Worm (Caenorhabditis elegans) whole organism, L1 larva: ENCODE measurements around the gene K10B3.1.

Experiments used
- C04F5.9 ChIP-seq: sonication (generic microtip); optimal IDR thresholded peaks from 2 replicates; lab custom pipeline; 2016; ENCODE audit warnings: missing genetic modification characterization, missing compliant biosample characterization
- alr-1 ChIP-seq: fragments of 200-800 bp; sonication (Bioruptor generic); optimal IDR thresholded peaks from 2 replicates; lab custom pipeline; 2018; ENCODE audit warnings: borderline replicate concordance, mild to moderate bottlenecking, missing genetic modification characterization, missing compliant biosample characterization
- ama-1 ChIP-seq: fragments of 150-350 bp; optimal IDR thresholded peaks from 2 replicates; lab custom pipeline; 2014
- ceh-63 ChIP-seq: fragments of 200-800 bp; sonication (Bioruptor generic); optimal IDR thresholded peaks from 2 replicates; lab custom pipeline; 2018; ENCODE audit warnings: mild to moderate bottlenecking, missing genetic modification characterization, missing compliant biosample characterization
- ceh-8 ChIP-seq: fragments of 200-800 bp; sonication (Bioruptor generic); optimal IDR thresholded peaks from 2 replicates; lab custom pipeline; 2018; ENCODE audit warnings: mild to moderate bottlenecking, missing genetic modification characterization, moderate library complexity, missing compliant biosample characterization
- ceh-82 ChIP-seq, 3 experiments: fragments of 150-350 bp in 1 of 3; sonication (generic microtip) in 2 of 3; optimal IDR thresholded peaks; 2 replicates each; lab custom pipeline; 2014 to 2017; ENCODE audit warnings: missing biosample characterization in 3 of 3, missing genetic modification characterization in 3 of 3
- ceh-88 ChIP-seq: fragments of 200-800 bp; sonication (Bioruptor generic); IDR thresholded peaks from 2 replicates; pipeline ENCODE4 v1.3.6; 2022; ENCODE audit warnings: missing genetic modification characterization, missing compliant biosample characterization
- ceh-90 ChIP-seq: sonication (generic microtip); optimal IDR thresholded peaks from 2 replicates; lab custom pipeline; 2016; ENCODE audit warnings: missing genetic modification characterization, missing compliant biosample characterization
- dpl-1 ChIP-seq, 3 experiments: fragments of 150-350 bp in 2 of 3; sonication (generic microtip) in 1 of 3; optimal IDR thresholded peaks; 2 replicates each; lab custom pipeline; 2014 to 2017; ENCODE audit warnings: missing biosample characterization in 3 of 3, missing genetic modification characterization in 3 of 3, missing genetic modification reagents in 3 of 3
- dsc-1 ChIP-seq: sonication (generic microtip); optimal IDR thresholded peaks from 2 replicates; lab custom pipeline; 2016; ENCODE audit warnings: mild to moderate bottlenecking, missing genetic modification characterization, missing compliant biosample characterization
- efl-1 ChIP-seq, 4 experiments: fragments of 150-350 bp; optimal IDR thresholded peaks in 3 of 4; peaks in 1 of 4; 1 replicate in 1 of 4; 2 replicates in 3 of 4; lab custom pipeline; 2014; ENCODE audit warnings: missing biosample characterization in 2 of 4, missing genetic modification characterization in 2 of 4, missing genetic modification reagents in 2 of 4
- efl-3 ChIP-seq: fragments of 200-800 bp; sonication (Bioruptor generic); optimal IDR thresholded peaks from 2 replicates; lab custom pipeline; 2018; ENCODE audit warnings: mild to moderate bottlenecking, missing genetic modification characterization, missing compliant biosample characterization
- egl-13 ChIP-seq: sonication (generic microtip); optimal IDR thresholded peaks from 2 replicates; lab custom pipeline; 2016; ENCODE audit warnings: missing genotype, missing genetic modification reagents, missing genetic modification characterization, missing compliant biosample characterization
- elt-2 ChIP-seq: sonication (generic microtip); optimal IDR thresholded peaks from 2 replicates; lab custom pipeline; 2016; ENCODE audit warnings: missing genetic modification characterization, mild to moderate bottlenecking, inconsistent platforms, missing compliant biosample characterization, missing genetic modification reagents
- elt-3 ChIP-seq, 6 experiments: fragments of 150-350 bp in 1 of 6; sonication (generic microtip); optimal IDR thresholded peaks; 2 replicates each; lab custom pipeline; 2017 to 2018; ENCODE audit warnings: missing biosample characterization in 6 of 6, missing genetic modification characterization in 6 of 6, inconsistent platforms in 1 of 6
- fkh-10 ChIP-seq: sonication (generic microtip); optimal IDR thresholded peaks from 2 replicates; lab custom pipeline; 2017; ENCODE audit warnings: missing biosample characterization, missing genetic modification reagents, missing genetic modification characterization
- fkh-4 ChIP-seq: sonication (generic microtip); optimal IDR thresholded peaks from 2 replicates; lab custom pipeline; 2016; ENCODE audit warnings: missing compliant biosample characterization, missing genetic modification characterization, borderline replicate concordance
- grh-1 ChIP-seq: fragments of 200-800 bp; sonication (Bioruptor generic); IDR thresholded peaks from 2 replicates; pipeline ENCODE4 v1.3.6; 2022; ENCODE audit warnings: missing genetic modification reagents, missing genetic modification characterization, missing compliant biosample characterization
- hlh-17 ChIP-seq: fragments of 200-800 bp; sonication (Bioruptor generic); optimal IDR thresholded peaks from 2 replicates; lab custom pipeline; 2018; ENCODE audit warnings: missing genetic modification characterization, mild to moderate bottlenecking, missing compliant biosample characterization, moderate library complexity, borderline replicate concordance
- hpl-2 ChIP-seq: fragments of 150-350 bp; optimal IDR thresholded peaks from 2 replicates; lab custom pipeline; 2014; ENCODE audit warnings: missing biosample characterization, missing genetic modification reagents, missing genetic modification characterization
- irx-1 ChIP-seq: sonication (generic microtip); optimal IDR thresholded peaks from 2 replicates; lab custom pipeline; 2016; ENCODE audit warnings: missing genetic modification characterization, missing compliant biosample characterization
- lin-13 ChIP-seq: fragments of 150-350 bp; optimal IDR thresholded peaks from 2 replicates; lab custom pipeline; 2014; ENCODE audit warnings: missing biosample characterization, missing genetic modification reagents, missing genetic modification characterization
- lin-15B ChIP-seq: fragments of 150-350 bp; sonication (generic microtip); optimal IDR thresholded peaks from 3 replicates; lab custom pipeline; 2014; ENCODE audit warnings: missing biosample characterization, missing genetic modification characterization
- lin-35 ChIP-seq, 2 experiments: fragments of 150-350 bp; optimal IDR thresholded peaks; 2 replicates each; lab custom pipeline; 2014; ENCODE audit warnings: missing biosample characterization in 2 of 2, missing genetic modification characterization in 2 of 2, missing genetic modification reagents in 2 of 2
- lir-3 ChIP-seq: sonication (generic microtip); optimal IDR thresholded peaks from 2 replicates; lab custom pipeline; 2016; ENCODE audit warnings: mild to moderate bottlenecking, missing genetic modification characterization, moderate library complexity, missing compliant biosample characterization; ENCODE audit not compliant: poor library complexity
- mef-2 ChIP-seq: fragments of 150-350 bp; optimal IDR thresholded peaks from 2 replicates; lab custom pipeline; 2014; ENCODE audit warnings: missing biosample characterization, missing genetic modification characterization
- nhr-11 ChIP-seq: fragments of 150-350 bp; optimal IDR thresholded peaks from 2 replicates; lab custom pipeline; 2014; ENCODE audit warnings: missing biosample characterization, missing genetic modification characterization
- nhr-12 ChIP-seq: sonication (generic microtip); optimal IDR thresholded peaks from 2 replicates; lab custom pipeline; 2017; ENCODE audit warnings: missing biosample characterization, missing genetic modification characterization
- nhr-19 ChIP-seq: fragments of 200-800 bp; sonication (Bioruptor generic); conservative IDR thresholded peaks from 2 replicates; pipeline ENCODE4 v1.3.6; 2022; ENCODE audit warnings: missing genetic modification characterization, missing compliant biosample characterization
- nhr-237 ChIP-seq: fragments of 150-350 bp; optimal IDR thresholded peaks from 2 replicates; lab custom pipeline; 2014; ENCODE audit warnings: missing biosample characterization, missing genetic modification characterization
- nhr-47 ChIP-seq: sonication (generic microtip); optimal IDR thresholded peaks from 2 replicates; lab custom pipeline; 2016; ENCODE audit warnings: mild to moderate bottlenecking, missing genetic modification characterization, moderate library complexity, missing compliant biosample characterization
- nhr-76 ChIP-seq: sonication (generic microtip); optimal IDR thresholded peaks from 2 replicates; lab custom pipeline; 2017; ENCODE audit warnings: missing biosample characterization, missing genetic modification characterization
- nhr-84 ChIP-seq: sonication (generic microtip); optimal IDR thresholded peaks from 2 replicates; lab custom pipeline; 2017; ENCODE audit warnings: missing biosample characterization, missing genetic modification characterization
- nhr-85 ChIP-seq: sonication (generic microtip); peaks from one replicate; lab custom pipeline; 2016; ENCODE audit warnings: missing genetic modification characterization, inconsistent platforms, missing compliant biosample characterization
- pag-3 ChIP-seq: sonication (generic microtip); optimal IDR thresholded peaks from 2 replicates; lab custom pipeline; 2017; ENCODE audit warnings: missing genetic modification characterization, mild to moderate bottlenecking, missing compliant biosample characterization, antibody characterized with exemption, borderline replicate concordance; ENCODE audit not compliant: insufficient read depth
- pax-3 ChIP-seq: fragments of 200-800 bp; sonication (Bioruptor generic); optimal IDR thresholded peaks from 2 replicates; lab custom pipeline; 2018; ENCODE audit warnings: mild to moderate bottlenecking, missing genetic modification characterization, moderate library complexity, missing compliant biosample characterization
- rnt-1 ChIP-seq: sonication (generic microtip); optimal IDR thresholded peaks from 2 replicates; lab custom pipeline; 2016; ENCODE audit warnings: mild to moderate bottlenecking, missing genetic modification characterization, moderate library complexity, missing compliant biosample characterization
- skn-1 ChIP-seq: fragments of 150-350 bp; optimal IDR thresholded peaks from 2 replicates; lab custom pipeline; 2014; ENCODE audit warnings: missing biosample characterization, missing genetic modification characterization
- snu-23 ChIP-seq: sonication (generic microtip); optimal IDR thresholded peaks from 2 replicates; lab custom pipeline; 2016; ENCODE audit warnings: missing genetic modification characterization, missing compliant biosample characterization
- sptf-1 ChIP-seq: fragments of 150-350 bp; optimal IDR thresholded peaks from 2 replicates; lab custom pipeline; 2014; ENCODE audit warnings: missing biosample characterization, missing genetic modification characterization
- sup-37 ChIP-seq: fragments of 200-800 bp; sonication (Bioruptor generic); optimal IDR thresholded peaks from 2 replicates; lab custom pipeline; 2018; ENCODE audit warnings: mild to moderate bottlenecking, missing genetic modification characterization, missing compliant biosample characterization
- swsn-7 ChIP-seq: sonication (generic microtip); optimal IDR thresholded peaks from 2 replicates; lab custom pipeline; 2016; ENCODE audit warnings: missing genetic modification characterization, missing compliant biosample characterization
- tlp-1 ChIP-seq: fragments of 150-350 bp; optimal IDR thresholded peaks from 2 replicates; lab custom pipeline; 2014; ENCODE audit warnings: missing biosample characterization, missing genetic modification characterization
- unc-30 ChIP-seq: sonication (generic microtip); optimal IDR thresholded peaks from 2 replicates; lab custom pipeline; 2017; ENCODE audit warnings: missing biosample characterization, missing genetic modification characterization
- xbp-1 ChIP-seq: sonication (generic microtip); optimal IDR thresholded peaks from 2 replicates; lab custom pipeline; 2016; ENCODE audit warnings: missing genetic modification characterization, missing compliant biosample characterization
- zip-4 ChIP-seq: fragments of 200-800 bp; sonication (Bioruptor generic); optimal IDR thresholded peaks from 2 replicates; lab custom pipeline; 2018; ENCODE audit warnings: mild to moderate bottlenecking, missing genetic modification characterization, moderate library complexity, missing compliant biosample characterization
- ztf-11 ChIP-seq, 2 experiments: sonication (generic microtip); optimal IDR thresholded peaks; 2 replicates each; lab custom pipeline; 2016 to 2017; ENCODE audit warnings: missing genetic modification characterization in 2 of 2, missing biosample characterization in 1 of 2, missing compliant biosample characterization in 1 of 2
- ztf-4 ChIP-seq: fragments of 150-350 bp; optimal IDR thresholded peaks from 2 replicates; lab custom pipeline; 2014; ENCODE audit warnings: missing biosample characterization, missing genetic modification characterization

K10B3.1 gene

DNA sequence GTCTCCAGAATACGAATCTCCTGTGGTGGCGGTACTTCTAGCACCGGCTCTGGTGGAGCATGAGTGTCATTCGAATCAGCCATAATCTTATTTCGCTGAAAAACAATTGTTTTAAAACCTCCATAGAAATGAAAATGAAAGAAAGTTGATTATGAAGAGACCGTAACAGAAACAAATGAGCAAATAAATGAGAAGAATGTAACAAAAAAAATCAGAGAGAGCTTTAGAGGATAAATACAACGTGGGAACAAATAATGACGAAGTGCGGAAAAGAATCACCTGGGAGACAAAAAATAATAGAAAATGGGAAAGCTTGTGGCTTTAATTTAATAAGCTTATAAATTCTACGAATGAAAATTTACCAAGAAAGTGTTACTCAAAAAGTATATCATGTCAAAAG lies 8.3 kb upstream of the K10B3.1 start, which contains the start of gene spc-1:
Gene spc-1, minus strand, starts transcription at position 101 of the 400 bp plus-strand sequence.
- TF ChIP-seq pax-3 (no peak), efl-1 (optimal IDR thresholded peaks at IDR 0.05; lab: Kevin White, UChicago) (no peak), efl-1 (GFP tag; optimal IDR thresholded peaks at IDR 0.05 in 1 of 2; lab: Kevin White, UChicago) (no peak), sup-37 (no peak), grh-1 (GFP tag; lab: Robert Waterston, UW) (no peak), nhr-12 (tag; lab: Kevin White, UChicago) (no peak), egl-13 (tag; lab: Kevin White, UChicago) (no peak), ceh-8 (GFP tag; lab: Kevin White, UChicago) (no peak), fkh-10 (GFP tag; lab: Kevin White, UChicago) (no peak), nhr-19 (GFP tag; lab: Robert Waterston, UW) (no peak), elt-2 (tag; lab: Kevin White, UChicago) (no peak), nhr-85 (no peak), ceh-88 (GFP tag; lab: Robert Waterston, UW) (no peak), lin-15B (no peak), lin-35 (GFP tag; optimal IDR thresholded peaks at IDR 0.05; lab: Kevin White, UChicago) (no peak), mef-2 (tag; lab: Kevin White, UChicago) (no peak), skn-1 (no peak), snu-23 (GFP tag; lab: Kevin White, UChicago) (no peak)

DNA sequence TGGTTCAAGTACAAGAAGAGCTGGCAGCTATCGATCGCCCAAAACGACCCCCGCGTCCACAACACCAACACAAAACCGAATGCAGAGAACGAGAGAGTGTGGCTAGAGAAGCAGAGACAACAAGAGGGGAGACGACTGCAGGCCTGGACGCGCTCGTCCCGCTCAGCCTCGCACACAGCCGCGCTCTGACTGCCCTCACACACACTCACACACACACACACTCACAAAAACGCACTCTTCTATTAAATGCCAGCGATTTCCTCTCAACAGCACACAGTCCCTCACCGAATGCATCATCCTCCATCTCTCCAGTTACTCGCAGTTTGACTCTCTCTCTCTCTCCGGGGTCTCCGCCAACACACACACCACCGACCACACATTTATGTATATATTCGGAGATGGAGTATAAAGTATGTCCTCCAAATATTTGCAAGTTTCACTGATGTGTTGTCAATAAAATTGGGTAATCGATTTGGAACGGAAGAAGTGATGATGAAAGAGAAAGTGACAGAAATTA lies 7.6 kb upstream of the K10B3.1 start:
- no peak for TF ChIP-seq ceh-90 (tag; lab: Kevin White, UChicago)
- peak; percentile 88 for TF ChIP-seq nhr-237 (tag; lab: Kevin White, UChicago)
- peak; percentile 88 for TF ChIP-seq lin-13
- TF ChIP-seq ceh-8 (GFP tag; lab: Kevin White, UChicago): peak; percentile 76
- peak; percentile 14 for TF ChIP-seq fkh-4 (tag; lab: Kevin White, UChicago)
- peak; percentile 52 to 63 (median 55) for TF ChIP-seq dpl-1 (GFP tag; optimal IDR thresholded peaks at IDR 0.05; lab: Kevin White, UChicago)
- no peak for TF ChIP-seq alr-1
- no peak for TF ChIP-seq efl-3 (GFP tag; lab: Kevin White, UChicago)
- peak; percentile 12 for TF ChIP-seq nhr-11 (tag; lab: Kevin White, UChicago)
- no peak for TF ChIP-seq nhr-84 (tag; lab: Kevin White, UChicago)
- 0 out of 2 replicates have a peak, but pooled peaks have one; percentile 48 for TF ChIP-seq grh-1 (GFP tag; lab: Robert Waterston, UW)
- TF ChIP-seq hlh-17: no peak
- TF ChIP-seq nhr-76 (tag; lab: Kevin White, UChicago): no peak
- no peak for TF ChIP-seq ama-1 (lab: Kevin White, UChicago)
- TF ChIP-seq pag-3 (tag; lab: Kevin White, UChicago): peak; percentile 61
- peak; percentile 93 for TF ChIP-seq swsn-7 (tag; lab: Kevin White, UChicago)
- peak; percentile 86 for TF ChIP-seq dsc-1 (tag; lab: Kevin White, UChicago)
- TF ChIP-seq tlp-1 (tag; lab: Kevin White, UChicago): no peak
- TF ChIP-seq ztf-11 (tag; optimal IDR thresholded peaks at IDR 0.05; lab: Kevin White, UChicago): peak in 1 of 2 experiments; percentile 80
- peak; percentile 75 for TF ChIP-seq hpl-2 (GFP tag; lab: Kevin White, UChicago)
- TF ChIP-seq sptf-1 (tag; lab: Kevin White, UChicago): no peak
- no peak for TF ChIP-seq ceh-63 (GFP tag; lab: Kevin White, UChicago)
- peak; percentile 69 for TF ChIP-seq irx-1 (tag; lab: Kevin White, UChicago)
- TF ChIP-seq pax-3: peak; percentile 75
- peak; percentile 86 for TF ChIP-seq rnt-1 (tag; lab: Kevin White, UChicago)
- TF ChIP-seq ztf-4 (tag; lab: Kevin White, UChicago): peak; percentile 80
- peak; percentile 91 for TF ChIP-seq nhr-47 (tag; lab: Kevin White, UChicago)
- TF ChIP-seq elt-3 (tag; optimal IDR thresholded peaks at IDR 0.05; lab: Kevin White, UChicago): peak in 5 of 6 experiments; percentile 22 to 86 (median 58)
- peak; percentile 79 to 86 for TF ChIP-seq lin-35 (GFP tag; optimal IDR thresholded peaks at IDR 0.05; lab: Kevin White, UChicago)
- no peak for TF ChIP-seq unc-30 (tag; lab: Kevin White, UChicago)
- TF ChIP-seq lir-3 (tag; lab: Kevin White, UChicago): peak; percentile 89
- TF ChIP-seq snu-23 (GFP tag; lab: Kevin White, UChicago): peak; percentile 98
- peak; percentile 86 to 92 (median 87) for TF ChIP-seq ceh-82 (tag; optimal IDR thresholded peaks at IDR 0.05; lab: Kevin White, UChicago)
- peak; percentile 85 for TF ChIP-seq nhr-19 (GFP tag; lab: Robert Waterston, UW)
- peak; percentile 69 for TF ChIP-seq zip-4 (GFP tag; lab: Kevin White, UChicago)
- TF ChIP-seq nhr-85: peak; percentile 95
- peak; percentile 92 for TF ChIP-seq fkh-10 (GFP tag; lab: Kevin White, UChicago)
- peak; percentile 4 for TF ChIP-seq C04F5.9 (tag; lab: Kevin White, UChicago)
- TF ChIP-seq xbp-1 (tag; lab: Kevin White, UChicago): peak; percentile 84
